Fruit fly (Drosophila melanogaster) whole organism, embryonic: ENCODE measurements around the gene Unc50.
A peak's percentile ranks its signal among the peaks of the same experiment; 100 is the strongest.

Experiments
- Atf3 ChIP-seq: fragments of 200-800 bp; sonication (Bioruptor generic); optimal IDR thresholded peaks from 3 replicates; lab custom pipeline; 2016; ENCODE audit warnings: missing biosample characterization, missing genetic modification characterization
- CG10565 ChIP-seq: fragments of 200-800 bp; sonication (Bioruptor generic); optimal IDR thresholded peaks from 3 replicates; lab custom pipeline; 2016; ENCODE audit warnings: missing biosample characterization, mild to moderate bottlenecking, missing genetic modification characterization
- CG11093 ChIP-seq: fragments of 200-800 bp; sonication (Bioruptor generic); IDR thresholded peaks from 3 replicates; pipeline ENCODE4 v1.3.6; 2022; ENCODE audit warnings: missing biosample characterization, missing genetic modification characterization
- CG12299 ChIP-seq: fragments of 200-800 bp; sonication (Bioruptor generic); optimal IDR thresholded peaks from 2 replicates; lab custom pipeline; 2018; ENCODE audit warnings: missing biosample characterization, mild to moderate bottlenecking, missing genetic modification characterization
- CG12391 ChIP-seq: fragments of 200-800 bp; sonication (Bioruptor generic); optimal IDR thresholded peaks from 3 replicates; lab custom pipeline; 2018; ENCODE audit warnings: missing biosample characterization, mild to moderate bottlenecking, missing genetic modification characterization, moderate library complexity
- CG15269 ChIP-seq: fragments of 200-800 bp; sonication (Bioruptor generic); optimal IDR thresholded peaks from 2 replicates; lab custom pipeline; 2018; ENCODE audit warnings: missing biosample characterization, mild to moderate bottlenecking, missing genetic modification characterization, moderate library complexity
- CG15514 ChIP-seq: fragments of 200-800 bp; sonication (Bioruptor generic); optimal IDR thresholded peaks from 3 replicates; lab custom pipeline; 2017; ENCODE audit warnings: missing biosample characterization, missing genetic modification characterization, mild to moderate bottlenecking, moderate library complexity, missing genetic modification reagents
- CG15696 ChIP-seq: fragments of 200-800 bp; sonication (Bioruptor generic); optimal IDR thresholded peaks from 2 replicates; lab custom pipeline; 2019; ENCODE audit warnings: missing biosample characterization, mild to moderate bottlenecking, missing genetic modification characterization, moderate library complexity
- CG16779 ChIP-seq: fragments of 200-800 bp; sonication (Bioruptor generic); IDR thresholded peaks from 2 replicates; pipeline ENCODE4 v1.3.6; 2022; ENCODE audit warnings: missing biosample characterization, missing genetic modification characterization
- CG17385 ChIP-seq: fragments of 200-800 bp; sonication (Bioruptor generic); optimal IDR thresholded peaks from 3 replicates; lab custom pipeline; 2018; ENCODE audit warnings: missing biosample characterization, mild to moderate bottlenecking, missing genetic modification characterization
- CG17612 ChIP-seq: fragments of 200-800 bp; sonication (Bioruptor generic); IDR thresholded peaks from 2 replicates; pipeline ENCODE4 v1.3.6; 2022; ENCODE audit warnings: missing biosample characterization, missing genetic modification characterization
- CG18011 ChIP-seq: fragments of 200-800 bp; sonication (Bioruptor generic); optimal IDR thresholded peaks from 2 replicates; lab custom pipeline; 2017; ENCODE audit warnings: missing biosample characterization, missing genetic modification characterization, mild to moderate bottlenecking, moderate library complexity, missing genotype
- CG2116 ChIP-seq: fragments of 200-800 bp; sonication (Bioruptor generic); optimal IDR thresholded peaks from 3 replicates; lab custom pipeline; 2018; ENCODE audit warnings: missing biosample characterization, mild to moderate bottlenecking, missing genetic modification characterization
- CG2202 ChIP-seq: fragments of 200-800 bp; sonication (Bioruptor generic); optimal IDR thresholded peaks from 2 replicates; lab custom pipeline; 2018; ENCODE audit warnings: missing biosample characterization, mild to moderate bottlenecking, missing genetic modification characterization
- CG2889 ChIP-seq: fragments of 200-800 bp; sonication (Bioruptor generic); IDR thresholded peaks from 3 replicates; pipeline ENCODE4 v1.3.6; 2022; ENCODE audit warnings: missing biosample characterization, missing genetic modification characterization
- CG32767 ChIP-seq: fragments of 200-800 bp; sonication (Bioruptor generic); IDR thresholded peaks from 2 replicates; pipeline ENCODE4 v1.3.6; 2022; ENCODE audit warnings: missing biosample characterization, missing genetic modification characterization
- CG32772 ChIP-seq: fragments of 200-800 bp; sonication (Bioruptor generic); IDR thresholded peaks from 2 replicates; pipeline ENCODE4 v1.3.6; 2022; ENCODE audit warnings: missing biosample characterization, missing genetic modification characterization
- CG33213 ChIP-seq: fragments of 200-800 bp; sonication (Bioruptor generic); optimal IDR thresholded peaks from 3 replicates; lab custom pipeline; 2016; ENCODE audit warnings: missing biosample characterization, missing genetic modification characterization
- CG3847 ChIP-seq: fragments of 200-800 bp; sonication (Bioruptor generic); IDR thresholded peaks from 2 replicates; pipeline ENCODE4 v1.3.6; 2022; ENCODE audit warnings: missing biosample characterization, missing genetic modification characterization
- CG4360 ChIP-seq: fragments of 200-800 bp; sonication (Bioruptor generic); IDR thresholded peaks from 2 replicates; pipeline ENCODE4 v1.3.6; 2022; ENCODE audit warnings: missing biosample characterization, missing genetic modification characterization
- CG6254 ChIP-seq: fragments of 200-800 bp; sonication (Bioruptor generic); optimal IDR thresholded peaks from 3 replicates; lab custom pipeline; 2017; ENCODE audit warnings: mild to moderate bottlenecking, missing biosample characterization, missing genetic modification reagents, missing genetic modification characterization
- CG6813 ChIP-seq: fragments of 200-800 bp; sonication (Bioruptor generic); optimal IDR thresholded peaks from 2 replicates; lab custom pipeline; 2017; ENCODE audit warnings: missing biosample characterization, missing genetic modification characterization, mild to moderate bottlenecking, moderate library complexity, missing genetic modification reagents
- CG7963 ChIP-seq: fragments of 200-800 bp; sonication (Bioruptor generic); IDR thresholded peaks from 3 replicates; pipeline ENCODE4 v1.3.6; 2022; ENCODE audit warnings: missing biosample characterization, missing genetic modification characterization; ENCODE audit not compliant: partially characterized antibody
- CG8359 ChIP-seq: fragments of 200-800 bp; sonication (Bioruptor generic); optimal IDR thresholded peaks from 2 replicates; lab custom pipeline; 2017; ENCODE audit warnings: missing biosample characterization, mild to moderate bottlenecking, missing genetic modification characterization, borderline replicate concordance
- D19A ChIP-seq: fragments of 200-800 bp; optimal IDR thresholded peaks from 3 replicates; lab custom pipeline; 2019; ENCODE audit warnings: missing biosample characterization, mild to moderate bottlenecking, missing genetic modification characterization, moderate library complexity
- Dip3 ChIP-seq: fragments of 200-800 bp; sonication (Bioruptor generic); optimal IDR thresholded peaks from 3 replicates; lab custom pipeline; 2016; ENCODE audit warnings: missing biosample characterization, missing genetic modification characterization
- Dp ChIP-seq: fragments of 200-800 bp; sonication (Bioruptor generic); optimal IDR thresholded peaks from 2 replicates; lab custom pipeline; 2018; ENCODE audit warnings: missing biosample characterization, mild to moderate bottlenecking, missing genetic modification characterization, moderate library complexity
- ERR ChIP-seq: fragments of 200-800 bp; sonication (Bioruptor generic); optimal IDR thresholded peaks from 2 replicates; lab custom pipeline; 2016; ENCODE audit warnings: missing biosample characterization, missing genetic modification characterization
- NC2α ChIP-seq: fragments of 200-800 bp; sonication (Bioruptor generic); optimal IDR thresholded peaks from 2 replicates; lab custom pipeline; 2016; ENCODE audit warnings: missing biosample characterization, missing genetic modification characterization
- NFAT ChIP-seq: fragments of 200-800 bp; sonication (Bioruptor generic); IDR thresholded peaks from 2 replicates; pipeline ENCODE4 v1.3.6; 2022; ENCODE audit warnings: missing biosample characterization, missing genetic modification characterization
- Pdp1 ChIP-seq, 2 experiments: fragments of 200-800 bp; sonication (Bioruptor generic); optimal IDR thresholded peaks; 3 replicates each; lab custom pipeline; 2016; ENCODE audit warnings: missing biosample characterization in 2 of 2, missing genetic modification characterization in 2 of 2, mild to moderate bottlenecking in 1 of 2, moderate library complexity in 1 of 2
- Poxn ChIP-seq: fragments of 200-800 bp; sonication (Bioruptor generic); IDR thresholded peaks from 2 replicates; pipeline ENCODE4 v1.3.6; 2022; ENCODE audit warnings: missing biosample characterization, missing genetic modification characterization
- Side ChIP-seq: fragments of 200-800 bp; sonication (Bioruptor generic); optimal IDR thresholded peaks from 2 replicates; lab custom pipeline; 2016; ENCODE audit warnings: missing biosample characterization, missing genetic modification characterization
- Sox102F ChIP-seq: fragments of 200-800 bp; sonication (Bioruptor generic); optimal IDR thresholded peaks from 2 replicates; lab custom pipeline; 2018; ENCODE audit warnings: missing biosample characterization, mild to moderate bottlenecking, missing genetic modification characterization, moderate library complexity
- Trl ChIP-seq, 3 experiments: fragments of >200 bp in 2 of 3; fragments of 200-800 bp in 1 of 3; sonication (Bioruptor generic) in 1 of 3; optimal IDR thresholded peaks; 2 replicates in 1 of 3; 3 replicates in 2 of 3; lab custom pipeline; 2016 to 2017; ENCODE audit warnings: missing biosample characterization in 1 of 3, missing genetic modification characterization in 1 of 3
- ara ChIP-seq: fragments of 200-800 bp; sonication (Bioruptor generic); IDR thresholded peaks from 2 replicates; pipeline ENCODE4 v1.3.6; 2022; ENCODE audit warnings: missing biosample characterization, missing genetic modification characterization
- ato ChIP-seq: fragments of 200-800 bp; sonication (Bioruptor generic); IDR thresholded peaks from 2 replicates; pipeline ENCODE4 v1.3.6; 2022; ENCODE audit warnings: missing biosample characterization, missing genetic modification characterization; ENCODE audit not compliant: partially characterized antibody
- croc ChIP-seq: fragments of 200-800 bp; sonication (Bioruptor generic); conservative IDR thresholded peaks from 3 replicates; pipeline ENCODE4 v1.3.6; 2022; ENCODE audit warnings: missing biosample characterization, missing genetic modification characterization
- disco-r ChIP-seq: fragments of 200-800 bp; sonication (Bioruptor generic); optimal IDR thresholded peaks from 2 replicates; lab custom pipeline; 2016; ENCODE audit warnings: missing biosample characterization, missing genetic modification characterization
- ftz-f1 ChIP-seq: fragments of 200-800 bp; sonication (Bioruptor generic); optimal IDR thresholded peaks from 2 replicates; lab custom pipeline; 2016; ENCODE audit warnings: missing biosample characterization, missing genetic modification characterization
- gt ChIP-seq: fragments of 200-800 bp; sonication (Bioruptor generic); IDR thresholded peaks from 2 replicates; pipeline ENCODE4 v1.3.6; 2022; ENCODE audit warnings: missing biosample characterization, missing genetic modification characterization
- jing ChIP-seq: fragments of 200-800 bp; sonication (Bioruptor generic); optimal IDR thresholded peaks from 2 replicates; lab custom pipeline; 2018; ENCODE audit warnings: missing biosample characterization, mild to moderate bottlenecking, missing genetic modification characterization
- onecut ChIP-seq: fragments of 200-800 bp; sonication (Bioruptor generic); IDR thresholded peaks from 2 replicates; pipeline ENCODE4 v1.3.6; 2022; ENCODE audit warnings: missing biosample characterization, missing genetic modification characterization
- run ChIP-seq: fragments of 200-800 bp; sonication (Bioruptor generic); optimal IDR thresholded peaks from 3 replicates; lab custom pipeline; 2018; ENCODE audit warnings: missing biosample characterization, mild to moderate bottlenecking, missing genetic modification characterization
- toy ChIP-seq: fragments of 200-800 bp; sonication (Bioruptor generic); IDR thresholded peaks from 2 replicates; pipeline ENCODE4 v1.3.6; 2022; ENCODE audit warnings: missing biosample characterization, missing genetic modification characterization
- trh ChIP-seq: fragments of 200-800 bp; sonication (Bioruptor generic); optimal IDR thresholded peaks from 2 replicates; lab custom pipeline; 2016; ENCODE audit warnings: missing biosample characterization, missing genetic modification characterization

Gene Unc50

dm6 chr3R:8659907-8660660 lies 16.3 kb downstream of the Unc50 start (continued):
- peak; percentile 37 for TF ChIP-seq CG17385 (GFP tag; lab: Kevin White, UChicago)
- no peak for TF ChIP-seq trh (GFP tag; lab: Kevin White, UChicago)
- TF ChIP-seq jing (GFP tag; lab: Kevin White, UChicago) = no peak
- TF ChIP-seq CG12391 (tag; lab: Kevin White, UChicago) = peak; percentile 46
- peak; percentile 91 for TF ChIP-seq CG7963 (GFP tag; lab: Robert Waterston, UW)
- peak; percentile 14 for TF ChIP-seq disco-r (GFP tag; lab: Kevin White, UChicago)
- peak; percentile 41 for TF ChIP-seq run (tag; lab: Kevin White, UChicago)
- peak; percentile 54 for TF ChIP-seq onecut
- TF ChIP-seq Trl (optimal IDR thresholded peaks at IDR 0.05; lab: Kevin White, UChicago) = no peak
- peak; percentile 49 for TF ChIP-seq Trl (GFP tag; optimal IDR thresholded peaks at IDR 0.05; lab: Kevin White, UChicago)
- peak; percentile 37 for TF ChIP-seq CG15269 (tag; lab: Kevin White, UChicago)
- TF ChIP-seq CG11093 = no peak
- no peak for TF ChIP-seq toy (GFP tag; lab: Robert Waterston, UW)
- peak in 1 of 2 experiments; percentile 19 for TF ChIP-seq Pdp1 (GFP tag; optimal IDR thresholded peaks at IDR 0.05; lab: Kevin White, UChicago)
- peak; percentile 28; the same call in 1 of the 2 replicates for TF ChIP-seq CG4360 (GFP tag; lab: Robert Waterston, UW)
- TF ChIP-seq, all 482 proteins: peak for 268

- TF ChIP-seq CG2202 (tag; lab: Kevin White, UChicago) (no peak), CG6254 (GFP tag; lab: Kevin White, UChicago) (peak; percentile 46), CG2116 (GFP tag; lab: Kevin White, UChicago) (no peak), CG32772 (GFP tag; lab: Robert Waterston, UW) (peak; percentile 50; the same call in 1 of the 2 replicates), ERR (GFP tag; lab: Kevin White, UChicago) (peak; percentile 19), CG10565 (no peak), NC2α (GFP tag; lab: Kevin White, UChicago) (no peak), ara (GFP tag; lab: Robert Waterston, UW) (no peak), Atf3 (GFP tag; lab: Kevin White, UChicago) (no peak), CG15514 (GFP tag; lab: Kevin White, UChicago) (peak; percentile 77), CG32767 (GFP tag; lab: Robert Waterston, UW) (peak; percentile 70), CG16779 (GFP tag; lab: Robert Waterston, UW) (0 out of 2 replicates have a peak, but pooled peaks have one; percentile 61), ftz-f1 (GFP tag; lab: Kevin White, UChicago) (peak; percentile 89), CG3847 (GFP tag; lab: Robert Waterston, UW) (peak; percentile 50), Side (GFP tag; lab: Kevin White, UChicago) (peak; percentile 31), Dip3 (GFP tag; lab: Kevin White, UChicago) (peak; percentile 53), ato (GFP tag; lab: Robert Waterston, UW) (0 out of 2 replicates have a peak, but pooled peaks have one; percentile 23), CG6813 (GFP tag; lab: Kevin White, UChicago) (peak; percentile 57), CG8359 (no peak), croc (GFP tag; lab: Robert Waterston, UW) (no peak), D19A (peak; percentile 66), Dp (no peak), Sox102F (peak; percentile 61), CG12299 (tag; lab: Kevin White, UChicago) (peak; percentile 69), gt (GFP tag; lab: Robert Waterston, UW) (no peak), NFAT (GFP tag; lab: Robert Waterston, UW) (peak; percentile 90), CG2889 (no peak), Poxn (GFP tag; lab: Robert Waterston, UW) (no peak), CG18011 (GFP tag; lab: Kevin White, UChicago) (no peak), CG15696 (tag; lab: Kevin White, UChicago) (peak; percentile 33), CG17612 (GFP tag; lab: Robert Waterston, UW) (peak; percentile 53; the same call in 1 of the 2 replicates), CG33213 (GFP tag; lab: Kevin White, UChicago) (peak; percentile 31)
Observed at dm6 chr3R:8659200-8659897, 17.1 kb downstream of the Unc50 start.
